Fruit fly (Drosophila melanogaster) whole organism, embryonic: ENCODE data around the gene Pif1A.

Experiments used
- Ada2b ChIP-seq: fragments of 200-800 bp; sonication (Bioruptor generic); IDR thresholded peaks from 2 replicates; pipeline ENCODE4 v1.3.6; 2022; ENCODE audit warnings: missing biosample characterization, missing genetic modification characterization
- Adf1 ChIP-seq: fragments of 200-800 bp; sonication (Bioruptor generic); IDR thresholded peaks from 2 replicates; pipeline ENCODE4 v1.3.6; 2022; ENCODE audit warnings: missing biosample characterization, missing genetic modification characterization
- Antp ChIP-seq: fragments of 200-800 bp; sonication (Bioruptor generic); optimal IDR thresholded peaks from 3 replicates; lab custom pipeline; 2016; ENCODE audit warnings: missing biosample characterization, missing genetic modification characterization
- Asciz ChIP-seq: fragments of 200-800 bp; sonication (Bioruptor generic); optimal IDR thresholded peaks from 2 replicates; lab custom pipeline; 2017; ENCODE audit warnings: missing biosample characterization, mild to moderate bottlenecking, missing genetic modification characterization, missing genetic modification reagents
- Atf3 ChIP-seq: fragments of 200-800 bp; sonication (Bioruptor generic); optimal IDR thresholded peaks from 3 replicates; lab custom pipeline; 2016; ENCODE audit warnings: missing biosample characterization, missing genetic modification characterization
- Bgb ChIP-seq: fragments of 200-800 bp; sonication (Bioruptor generic); IDR thresholded peaks from 2 replicates; pipeline ENCODE4 v1.3.6; 2022; ENCODE audit warnings: missing biosample characterization, missing genetic modification characterization; ENCODE audit not compliant: partially characterized antibody
- C15 ChIP-seq: fragments of 200-800 bp; sonication (Bioruptor generic); IDR thresholded peaks from 3 replicates; pipeline ENCODE4 v1.3.6; 2022; ENCODE audit warnings: missing biosample characterization, missing genetic modification characterization
- CG10462 ChIP-seq: fragments of 200-800 bp; sonication (Bioruptor generic); optimal IDR thresholded peaks from 2 replicates; lab custom pipeline; 2016; ENCODE audit warnings: missing biosample characterization, missing genetic modification characterization
- CG10565 ChIP-seq: fragments of 200-800 bp; sonication (Bioruptor generic); optimal IDR thresholded peaks from 3 replicates; lab custom pipeline; 2016; ENCODE audit warnings: missing biosample characterization, mild to moderate bottlenecking, missing genetic modification characterization
- CG11560 ChIP-seq: fragments of 200-800 bp; sonication (Bioruptor generic); IDR thresholded peaks from 3 replicates; pipeline ENCODE4 v1.3.6; 2022; ENCODE audit warnings: missing biosample characterization, missing genetic modification characterization
- CG12769 ChIP-seq: fragments of 200-800 bp; sonication (Bioruptor generic); optimal IDR thresholded peaks from 2 replicates; lab custom pipeline; 2019; ENCODE audit warnings: missing biosample characterization, mild to moderate bottlenecking, missing genetic modification characterization, moderate library complexity
- CG13123 ChIP-seq: fragments of 200-800 bp; sonication (Bioruptor generic); optimal IDR thresholded peaks from 2 replicates; lab custom pipeline; 2016; ENCODE audit warnings: missing biosample characterization, missing genetic modification characterization
- CG16815 ChIP-seq: fragments of 200-800 bp; sonication (Bioruptor generic); optimal IDR thresholded peaks from 3 replicates; lab custom pipeline; 2017; ENCODE audit warnings: missing biosample characterization, mild to moderate bottlenecking, missing genetic modification characterization
- CG17568 ChIP-seq: fragments of 200-800 bp; sonication (Bioruptor generic); optimal IDR thresholded peaks from 2 replicates; lab custom pipeline; 2018; ENCODE audit warnings: missing biosample characterization, mild to moderate bottlenecking, missing genetic modification characterization, moderate library complexity
- CG2120 ChIP-seq: fragments of 200-800 bp; sonication (Bioruptor generic); optimal IDR thresholded peaks from 3 replicates; lab custom pipeline; 2016; ENCODE audit warnings: missing biosample characterization, missing genetic modification characterization
- CG2678 ChIP-seq: fragments of 200-800 bp; sonication (Bioruptor generic); optimal IDR thresholded peaks from 3 replicates; lab custom pipeline; 2019; ENCODE audit warnings: missing biosample characterization, mild to moderate bottlenecking, missing genetic modification characterization, moderate library complexity
- CG31224 ChIP-seq: fragments of 200-800 bp; sonication (Bioruptor generic); IDR thresholded peaks from 2 replicates; pipeline ENCODE4 v1.3.6; 2022; ENCODE audit warnings: missing biosample characterization, missing genetic modification characterization
- CG32772 ChIP-seq: fragments of 200-800 bp; sonication (Bioruptor generic); IDR thresholded peaks from 2 replicates; pipeline ENCODE4 v1.3.6; 2022; ENCODE audit warnings: missing biosample characterization, missing genetic modification characterization
- CG6683 ChIP-seq: fragments of 200-800 bp; sonication (Bioruptor generic); optimal IDR thresholded peaks from 2 replicates; lab custom pipeline; 2017; ENCODE audit warnings: missing biosample characterization, mild to moderate bottlenecking, missing genetic modification characterization, missing genetic modification reagents
- CG6765 ChIP-seq: fragments of 200-800 bp; sonication (Bioruptor generic); optimal IDR thresholded peaks from 3 replicates; lab custom pipeline; 2017; ENCODE audit warnings: missing biosample characterization, mild to moderate bottlenecking, missing genetic modification characterization
- CG7372 ChIP-seq: fragments of 200-800 bp; sonication (Bioruptor generic); IDR thresholded peaks from 2 replicates; pipeline ENCODE4 v1.3.6; 2022; ENCODE audit warnings: missing biosample characterization, missing genetic modification characterization
- CG7928 ChIP-seq: fragments of 200-800 bp; sonication (Bioruptor generic); optimal IDR thresholded peaks from 2 replicates; lab custom pipeline; 2017; ENCODE audit warnings: missing biosample characterization, mild to moderate bottlenecking, missing genetic modification characterization
- CG7987 ChIP-seq: fragments of 200-800 bp; sonication (Bioruptor generic); optimal IDR thresholded peaks from 2 replicates; lab custom pipeline; 2018; ENCODE audit warnings: missing biosample characterization, mild to moderate bottlenecking, missing genetic modification characterization, moderate library complexity
- CG9437 ChIP-seq: fragments of 200-800 bp; sonication (Bioruptor generic); optimal IDR thresholded peaks from 2 replicates; lab custom pipeline; 2018; ENCODE audit warnings: missing biosample characterization, mild to moderate bottlenecking, missing genetic modification characterization
- CG9932 ChIP-seq: fragments of 200-800 bp; sonication (Bioruptor generic); IDR thresholded peaks from 2 replicates; pipeline ENCODE4 v1.3.6; 2022; ENCODE audit warnings: missing biosample characterization, missing genetic modification characterization
- CTCF ChIP-seq: fragments of 200-800 bp; sonication (Bioruptor generic); optimal IDR thresholded peaks from 2 replicates; lab custom pipeline; 2017; ENCODE audit warnings: missing biosample characterization, mild to moderate bottlenecking, missing genetic modification characterization, moderate library complexity
- CrebB ChIP-seq: fragments of 200-800 bp; sonication (Bioruptor generic); optimal IDR thresholded peaks from 3 replicates; lab custom pipeline; 2018; ENCODE audit warnings: missing biosample characterization, mild to moderate bottlenecking, missing genetic modification characterization
- Doc2 ChIP-seq: fragments of 200-800 bp; sonication (Bioruptor generic); IDR thresholded peaks from 2 replicates; pipeline ENCODE4 v1.3.6; 2022; ENCODE audit warnings: missing biosample characterization, missing genetic modification characterization
- HmgD ChIP-seq: fragments of 200-800 bp; sonication (Bioruptor generic); optimal IDR thresholded peaks from 3 replicates; lab custom pipeline; 2016; ENCODE audit warnings: missing biosample characterization, missing genetic modification characterization
- Hr78 ChIP-seq, 2 experiments: fragments of 200-800 bp in 1 of 2; fragments of >200 bp in 1 of 2; sonication (Bioruptor generic) in 1 of 2; optimal IDR thresholded peaks; 2 replicates each; lab custom pipeline; 2017 to 2019; ENCODE audit warnings: missing biosample characterization in 2 of 2, missing genetic modification characterization in 2 of 2, mild to moderate bottlenecking in 1 of 2, moderate library complexity in 1 of 2
- Jarid2 ChIP-seq: fragments of 200-800 bp; sonication (Bioruptor generic); optimal IDR thresholded peaks from 3 replicates; lab custom pipeline; 2017; ENCODE audit warnings: mild to moderate bottlenecking, missing biosample characterization, missing genetic modification reagents, missing genetic modification characterization
- NFAT ChIP-seq: fragments of 200-800 bp; sonication (Bioruptor generic); IDR thresholded peaks from 2 replicates; pipeline ENCODE4 v1.3.6; 2022; ENCODE audit warnings: missing biosample characterization, missing genetic modification characterization
- NfI ChIP-seq: fragments of 200-800 bp; sonication (Bioruptor generic); optimal IDR thresholded peaks from 3 replicates; lab custom pipeline; 2018; ENCODE audit warnings: missing biosample characterization, mild to moderate bottlenecking, missing genetic modification characterization, moderate library complexity
- abd-A ChIP-seq: fragments of 200-800 bp; sonication (Bioruptor generic); optimal IDR thresholded peaks from 3 replicates; lab custom pipeline; 2019; ENCODE audit warnings: missing biosample characterization, mild to moderate bottlenecking, missing genetic modification characterization, moderate library complexity
- al ChIP-seq: fragments of 200-800 bp; sonication (Bioruptor generic); IDR thresholded peaks from 2 replicates; pipeline ENCODE4 v1.3.6; 2022; ENCODE audit warnings: missing biosample characterization, missing genetic modification characterization
- ara ChIP-seq: fragments of 200-800 bp; sonication (Bioruptor generic); IDR thresholded peaks from 2 replicates; pipeline ENCODE4 v1.3.6; 2022; ENCODE audit warnings: missing biosample characterization, missing genetic modification characterization
- bab2 ChIP-seq: fragments of 200-800 bp; sonication (Bioruptor generic); optimal IDR thresholded peaks from 2 replicates; lab custom pipeline; 2016; ENCODE audit warnings: missing biosample characterization, missing genetic modification characterization
- caup ChIP-seq: fragments of 200-800 bp; sonication (Bioruptor generic); optimal IDR thresholded peaks from 3 replicates; lab custom pipeline; 2017; ENCODE audit warnings: missing biosample characterization, mild to moderate bottlenecking, missing genetic modification characterization, moderate library complexity; ENCODE audit not compliant: severe bottlenecking
- corto ChIP-seq: fragments of 200-800 bp; sonication (Bioruptor generic); optimal IDR thresholded peaks from 2 replicates; lab custom pipeline; 2016; ENCODE audit warnings: missing biosample characterization, mild to moderate bottlenecking, missing genetic modification characterization, moderate library complexity
- danr ChIP-seq: fragments of 200-800 bp; sonication (Bioruptor generic); IDR thresholded peaks from 2 replicates; pipeline ENCODE4 v1.3.6; 2022; ENCODE audit warnings: missing biosample characterization, missing genetic modification characterization
- jumu ChIP-seq: fragments of 200-800 bp; sonication (Bioruptor generic); optimal IDR thresholded peaks from 3 replicates; lab custom pipeline; 2016; ENCODE audit warnings: missing biosample characterization, missing genetic modification characterization
- lab ChIP-seq: fragments of 200-800 bp; sonication (Bioruptor generic); optimal IDR thresholded peaks from 3 replicates; lab custom pipeline; 2017; ENCODE audit warnings: missing biosample characterization, missing genetic modification characterization, mild to moderate bottlenecking, moderate library complexity, missing genetic modification reagents
- lmd ChIP-seq: fragments of 200-800 bp; sonication (Bioruptor generic); IDR thresholded peaks from 2 replicates; pipeline ENCODE4 v1.3.6; 2022; ENCODE audit warnings: missing biosample characterization, missing genetic modification characterization
- onecut ChIP-seq: fragments of 200-800 bp; sonication (Bioruptor generic); IDR thresholded peaks from 2 replicates; pipeline ENCODE4 v1.3.6; 2022; ENCODE audit warnings: missing biosample characterization, missing genetic modification characterization
- org-1 ChIP-seq: fragments of 200-800 bp; sonication (Bioruptor generic); optimal IDR thresholded peaks from 2 replicates; lab custom pipeline; 2017; ENCODE audit warnings: missing biosample characterization, missing genetic modification characterization
- pho ChIP-seq: fragments of 200-800 bp; sonication (Bioruptor generic); optimal IDR thresholded peaks from 2 replicates; lab custom pipeline; 2016; ENCODE audit warnings: missing biosample characterization, missing genetic modification characterization
- rib ChIP-seq: fragments of 200-800 bp; sonication (Bioruptor generic); IDR thresholded peaks from 2 replicates; pipeline ENCODE4 v1.3.6; 2022; ENCODE audit warnings: missing biosample characterization, missing genetic modification characterization
- tna ChIP-seq: fragments of 200-800 bp; sonication (Bioruptor generic); IDR thresholded peaks from 2 replicates; pipeline ENCODE4 v1.3.6; 2022; ENCODE audit warnings: missing biosample characterization, missing genetic modification characterization; ENCODE audit not compliant: partially characterized antibody
- toy ChIP-seq: fragments of 200-800 bp; sonication (Bioruptor generic); IDR thresholded peaks from 2 replicates; pipeline ENCODE4 v1.3.6; 2022; ENCODE audit warnings: missing biosample characterization, missing genetic modification characterization
- ttk ChIP-seq: fragments of 200-800 bp; sonication (Bioruptor generic); IDR thresholded peaks from 2 replicates; pipeline ENCODE4 v2.1.2; 2022; ENCODE audit warnings: missing biosample characterization, missing genetic modification characterization

The Pif1A gene

dm6 chr3R:8747134-8747870, 53.7 kb downstream of the Pif1A start, which contains the start of the genes CG9801 and Nasp (continued):
- TF ChIP-seq Jarid2 (GFP tag; lab: Kevin White, UChicago) (peak; percentile 81), CG16815 (GFP tag; lab: Kevin White, UChicago) (no peak), corto (GFP tag; lab: Kevin White, UChicago) (no peak), C15 (GFP tag; lab: Robert Waterston, UW) (no peak), jumu (GFP tag; lab: Kevin White, UChicago) (peak; percentile 46), Ada2b (no peak), caup (GFP tag; lab: Kevin White, UChicago) (no peak), NFAT (peak; percentile 56; the same call in 1 of the 2 replicates), Adf1 (GFP tag; lab: Robert Waterston, UW) (no peak), CG32772 (GFP tag; lab: Robert Waterston, UW) (0 out of 2 replicates have a peak, but pooled peaks have one; percentile 29), CG7372 (GFP tag; lab: Robert Waterston, UW) (no peak), al (GFP tag; lab: Robert Waterston, UW) (no peak), CG11560 (tag; lab: Robert Waterston, UW) (peak; percentile 65; the same call in 2 of the 3 replicates), HmgD (peak; percentile 52), Antp (GFP tag; lab: Kevin White, UChicago) (peak; percentile 50), CG10462 (no peak), abd-A (tag; lab: Kevin White, UChicago) (no peak), bab2 (GFP tag; lab: Kevin White, UChicago) (no peak), ttk (GFP tag; lab: Robert Waterston, UW) (peak; percentile 22; the same call in 1 of the 2 replicates), CG2120 (peak; percentile 46), CG6765 (GFP tag; lab: Kevin White, UChicago) (peak; percentile 7), CG2678 (tag; lab: Kevin White, UChicago) (peak; percentile 30), CG10565 (no peak), toy (GFP tag; lab: Robert Waterston, UW) (no peak), CG13123 (GFP tag; lab: Kevin White, UChicago) (no peak), CG31224 (GFP tag; lab: Robert Waterston, UW) (0 out of 2 replicates have a peak, but pooled peaks have one; percentile 18), CG9932 (GFP tag; lab: Robert Waterston, UW) (peak; percentile 55), Atf3 (no peak), rib (GFP tag; lab: Robert Waterston, UW) (peak; percentile 72; the same call in 1 of the 2 replicates), ara (no peak), tna (peak; percentile 57), Doc2 (GFP tag; lab: Robert Waterston, UW) (no peak), CG7987 (GFP tag; lab: Kevin White, UChicago) (peak; percentile 58), CG9437 (GFP tag; lab: Kevin White, UChicago) (no peak), NfI (GFP tag; lab: Kevin White, UChicago) (peak; percentile 39), Bgb (GFP tag; lab: Robert Waterston, UW) (peak; percentile 84), CrebB (tag; lab: Kevin White, UChicago) (peak; percentile 48), danr (no peak), org-1 (GFP tag; lab: Kevin White, UChicago) (peak; percentile 17), lmd (peak; percentile 25; the same call in 1 of the 2 replicates), lab (GFP tag; lab: Kevin White, UChicago) (peak; percentile 63), Asciz (GFP tag; lab: Kevin White, UChicago) (no peak), pho (GFP tag; lab: Kevin White, UChicago) (peak; percentile 14), Hr78 (GFP tag; optimal IDR thresholded peaks at IDR 0.05; lab: Kevin White, UChicago) (no peak), CTCF (GFP tag; lab: Kevin White, UChicago) (peak; percentile 67), onecut (GFP tag; lab: Robert Waterston, UW) (peak; percentile 31), CG6683 (GFP tag; lab: Kevin White, UChicago) (no peak), CG17568 (GFP tag; lab: Kevin White, UChicago) (no peak), CG12769 (peak; percentile 29), CG7928 (GFP tag; lab: Kevin White, UChicago) (peak; percentile 22)
